Worm (Caenorhabditis elegans) whole organism, late embryonic: Measurements from ENCODE around the gene act-5.

Experiments used
- ceh-6 ChIP-seq: fragments of 200-800 bp; sonication (Bioruptor generic); optimal IDR thresholded peaks from 2 replicates; lab custom pipeline; 2018; ENCODE audit warnings: mild to moderate bottlenecking, missing genetic modification characterization, missing compliant biosample characterization
- nhr-11 ChIP-seq: fragments of 150-350 bp; optimal IDR thresholded peaks from 2 replicates; lab custom pipeline; 2014; ENCODE audit warnings: missing biosample characterization, missing genetic modification characterization

DNA sequence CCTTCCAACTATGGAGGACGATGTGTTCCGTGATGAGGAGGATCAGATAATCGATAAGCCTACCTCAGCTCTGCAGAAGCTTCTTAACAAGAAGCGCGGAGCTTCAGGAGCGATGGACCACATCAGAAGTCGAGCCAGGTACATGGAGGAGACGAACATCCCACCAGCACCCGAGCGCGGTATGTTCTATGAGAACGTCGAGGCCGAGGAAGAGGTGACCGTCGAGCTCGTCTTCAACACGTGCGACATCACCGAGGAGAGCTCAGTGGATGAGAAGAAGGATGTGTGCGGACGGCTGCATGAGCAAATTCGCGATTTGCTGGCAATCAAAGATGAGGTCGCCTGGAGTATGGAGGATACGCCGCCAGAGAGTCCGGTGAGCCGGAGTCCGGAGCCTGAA lies 46.1 kb upstream of the act-5 start:
- no peak for TF ChIP-seq ceh-6 (GFP tag; lab: Kevin White, UChicago)
- TF ChIP-seq nhr-11 (tag; lab: Kevin White, UChicago): no peak
